Fruit fly (Drosophila melanogaster): ENCODE results near the gene betaTub85D.
A peak's percentile ranks its signal among the peaks of the same experiment; 100 is the strongest.

betaTub85D gene

dm6 chr3R:9430344-9431253 is 20.5 kb upstream of the betaTub85D start (continued):
- TF ChIP-seq CG32767 (GFP tag; IDR thresholded peaks at IDR 0.05) (no peak), CG9817 (tag; optimal IDR thresholded peaks at IDR 0.05) (peak; percentile 26), BEAF-32 (GFP tag; optimal IDR thresholded peaks at IDR 0.05) (no peak), CG30431 (GFP tag; optimal IDR thresholded peaks at IDR 0.05) (no peak), Elba2 (GFP tag; optimal IDR thresholded peaks at IDR 0.05) (no peak), NC2α (GFP tag; optimal IDR thresholded peaks at IDR 0.05) (no peak), Stat92E (GFP tag; optimal IDR thresholded peaks at IDR 0.05) (no peak), bcd (GFP tag; optimal IDR thresholded peaks at IDR 0.05) (peak; percentile 39), CG14014 (GFP tag; IDR thresholded peaks at IDR 0.05) (0 out of 2 replicates have a peak, but pooled peaks have one; percentile 18), CG3995 (GFP tag; optimal IDR thresholded peaks at IDR 0.05) (no peak), Bgb (GFP tag; IDR thresholded peaks at IDR 0.05; ENCODE audit: partially characterized antibody) (no peak), CG10267 (tag; optimal IDR thresholded peaks at IDR 0.05) (no peak), CG30403 (GFP tag; optimal IDR thresholded peaks at IDR 0.05) (peak; percentile 36), Abd-B (GFP tag; optimal IDR thresholded peaks at IDR 0.05) (no peak), sqz (GFP tag; optimal IDR thresholded peaks at IDR 0.05) (peak; percentile 43), Bteb2 (GFP tag; optimal IDR thresholded peaks at IDR 0.05) (peak; percentile 21), Optix (GFP tag; IDR thresholded peaks at IDR 0.05) (no peak), zfh2 (GFP tag; optimal IDR thresholded peaks at IDR 0.05) (peak; percentile 4), Ets65A (GFP tag) (no peak), CG32532 (GFP tag; IDR thresholded peaks at IDR 0.05) (peak; percentile 56; the same call in 1 of the 2 replicates), ac (GFP tag; optimal IDR thresholded peaks at IDR 0.05) (no peak), CG13894 (tag; optimal IDR thresholded peaks at IDR 0.05) (no peak), fd3F (GFP tag; optimal IDR thresholded peaks at IDR 0.05) (peak; percentile 52), CG31441 (GFP tag; IDR thresholded peaks at IDR 0.05) (no peak), CG11456 (GFP tag; IDR thresholded peaks at IDR 0.05) (no peak), vvl (GFP tag; IDR thresholded peaks at IDR 0.05) (peak; percentile 83), Jarid2 (GFP tag; optimal IDR thresholded peaks at IDR 0.05) (no peak), tll (GFP tag; optimal IDR thresholded peaks at IDR 0.05) (no peak), CG8924 (tag; optimal IDR thresholded peaks at IDR 0.05) (peak; percentile 19), CG32772 (GFP tag; IDR thresholded peaks at IDR 0.05) (peak; percentile 37; the same call in 1 of the 2 replicates), pnt (GFP tag; optimal IDR thresholded peaks at IDR 0.05) (no peak), Sox100B (GFP tag; optimal IDR thresholded peaks at IDR 0.05) (no peak), CG12391 (tag; optimal IDR thresholded peaks at IDR 0.05) (peak; percentile 33), Nf-YC (tag; optimal IDR thresholded peaks at IDR 0.05) (peak; percentile 41), org-1 (GFP tag; optimal IDR thresholded peaks at IDR 0.05) (peak; percentile 4), tx (GFP tag; optimal IDR thresholded peaks at IDR 0.05) (peak; percentile 7), dpn (GFP tag; optimal IDR thresholded peaks at IDR 0.05) (peak in 1 of 2 experiments; percentile 23), Dref (GFP tag; IDR thresholded peaks at IDR 0.05) (no peak), caup (GFP tag; optimal IDR thresholded peaks at IDR 0.05; ENCODE audit: severe bottlenecking) (peak; percentile 45), CG15479 (GFP tag; optimal IDR thresholded peaks at IDR 0.05) (no peak), CG10959 (GFP tag; IDR thresholded peaks at IDR 0.05) (no peak), CG9932 (GFP tag; IDR thresholded peaks at IDR 0.05) (peak; percentile 52), CG12219 (GFP tag; optimal IDR thresholded peaks at IDR 0.05) (peak; percentile 27), odd (GFP tag; optimal IDR thresholded peaks at IDR 0.05) (peak; percentile 5), eve (GFP tag; optimal IDR thresholded peaks at IDR 0.05) (peak in 1 of 2 experiments; percentile 67), CG2712 (tag; optimal IDR thresholded peaks at IDR 0.05) (peak; percentile 27), amos (GFP tag; IDR thresholded peaks at IDR 0.05; ENCODE audit: partially characterized antibody) (no peak), cato (GFP tag; optimal IDR thresholded peaks at IDR 0.05; ENCODE audit: borderline replicate concordance) (no peak)

Data from whole organism, embryonic.